Fruit fly (Drosophila melanogaster) whole organism, embryonic: ENCODE data around the gene Syt1.

Experiments
- Blimp-1 ChIP-seq: fragments of 200-800 bp; sonication (Bioruptor generic); optimal IDR thresholded peaks from 3 replicates; lab custom pipeline; 2018; ENCODE audit warnings: missing biosample characterization, missing genetic modification characterization, mild to moderate bottlenecking, moderate library complexity, missing genetic modification reagents
- CG1024 ChIP-seq: fragments of 200-800 bp; sonication (Bioruptor generic); IDR thresholded peaks from 2 replicates; pipeline ENCODE4 v1.3.6; 2022; ENCODE audit warnings: missing biosample characterization, missing genetic modification characterization
- CG10543 ChIP-seq: fragments of 200-800 bp; sonication (Bioruptor generic); optimal IDR thresholded peaks from 3 replicates; lab custom pipeline; 2017; ENCODE audit warnings: missing biosample characterization, mild to moderate bottlenecking, missing genetic modification characterization, moderate library complexity
- CG11723 ChIP-seq: fragments of 200-800 bp; sonication (Bioruptor generic); optimal IDR thresholded peaks from 2 replicates; lab custom pipeline; 2017; ENCODE audit warnings: missing biosample characterization, mild to moderate bottlenecking, missing genetic modification characterization
- CG14667 ChIP-seq: fragments of 200-800 bp; sonication (Bioruptor generic); IDR thresholded peaks from 2 replicates; pipeline ENCODE4 v1.3.6; 2022; ENCODE audit warnings: missing biosample characterization, missing genetic modification characterization
- CG15696 ChIP-seq: fragments of 200-800 bp; sonication (Bioruptor generic); optimal IDR thresholded peaks from 2 replicates; lab custom pipeline; 2019; ENCODE audit warnings: missing biosample characterization, mild to moderate bottlenecking, missing genetic modification characterization, moderate library complexity
- CG1647 ChIP-seq: fragments of 200-800 bp; sonication (Bioruptor generic); optimal IDR thresholded peaks from 3 replicates; lab custom pipeline; 2016; ENCODE audit warnings: missing biosample characterization, missing genetic modification characterization
- CG16815 ChIP-seq: fragments of 200-800 bp; sonication (Bioruptor generic); optimal IDR thresholded peaks from 3 replicates; lab custom pipeline; 2017; ENCODE audit warnings: missing biosample characterization, mild to moderate bottlenecking, missing genetic modification characterization
- CG1832 ChIP-seq: fragments of 200-800 bp; sonication (Bioruptor generic); optimal IDR thresholded peaks from 2 replicates; lab custom pipeline; 2017; ENCODE audit warnings: missing biosample characterization, mild to moderate bottlenecking, missing genetic modification characterization, inconsistent platforms
- CG18599 ChIP-seq: fragments of 200-800 bp; sonication (Bioruptor generic); optimal IDR thresholded peaks from 3 replicates; lab custom pipeline; 2017; ENCODE audit warnings: missing biosample characterization, missing genetic modification characterization, mild to moderate bottlenecking, moderate library complexity, missing genetic modification reagents
- CG18619 ChIP-seq: fragments of 200-800 bp; sonication (Bioruptor generic); optimal IDR thresholded peaks from 3 replicates; lab custom pipeline; 2017; ENCODE audit warnings: missing biosample characterization, mild to moderate bottlenecking, missing genetic modification characterization
- CG2712 ChIP-seq: fragments of 200-800 bp; optimal IDR thresholded peaks from 3 replicates; lab custom pipeline; 2019; ENCODE audit warnings: missing biosample characterization, mild to moderate bottlenecking, missing genetic modification characterization, moderate library complexity
- CG2875 ChIP-seq: fragments of 200-800 bp; sonication (Bioruptor generic); optimal IDR thresholded peaks from 2 replicates; lab custom pipeline; 2017; ENCODE audit warnings: missing biosample characterization, mild to moderate bottlenecking, missing genetic modification characterization, missing genetic modification reagents
- CG31365 ChIP-seq: fragments of 200-800 bp; sonication (Bioruptor generic); optimal IDR thresholded peaks from 2 replicates; lab custom pipeline; 2018; ENCODE audit warnings: missing biosample characterization, mild to moderate bottlenecking, missing genetic modification characterization
- CG32532 ChIP-seq: fragments of 200-800 bp; sonication (Bioruptor generic); IDR thresholded peaks from 2 replicates; pipeline ENCODE4 v1.3.6; 2022; ENCODE audit warnings: missing biosample characterization, missing genetic modification characterization
- CG3726 ChIP-seq: fragments of 200-800 bp; sonication (Bioruptor generic); IDR thresholded peaks from 3 replicates; pipeline ENCODE4, ENCODE4 v1.3.6; 2022; ENCODE audit warnings: missing biosample characterization, missing genetic modification characterization
- CG43689 ChIP-seq: fragments of 200-800 bp; sonication (Bioruptor generic); IDR thresholded peaks from 2 replicates; pipeline ENCODE4 v1.3.6; 2022; ENCODE audit warnings: missing biosample characterization, missing genetic modification characterization
- CG4617 ChIP-seq: fragments of 200-800 bp; sonication (Bioruptor generic); optimal IDR thresholded peaks from 3 replicates; lab custom pipeline; 2016; ENCODE audit warnings: missing biosample characterization, missing genetic modification characterization, borderline replicate concordance
- CG4854 ChIP-seq: fragments of 200-800 bp; sonication (Bioruptor generic); optimal IDR thresholded peaks from 2 replicates; lab custom pipeline; 2016; ENCODE audit warnings: missing biosample characterization, missing genetic modification characterization, inconsistent platforms
- CG5245 ChIP-seq: fragments of 200-800 bp; sonication (Bioruptor generic); optimal IDR thresholded peaks from 3 replicates; lab custom pipeline; 2016; ENCODE audit warnings: missing biosample characterization, missing genetic modification characterization
- CG6654 ChIP-seq: fragments of 200-800 bp; sonication (Bioruptor generic); optimal IDR thresholded peaks from 2 replicates; lab custom pipeline; 2017; ENCODE audit warnings: missing biosample characterization, mild to moderate bottlenecking, missing genetic modification characterization
- CG8089 ChIP-seq: fragments of 200-800 bp; sonication (Bioruptor generic); optimal IDR thresholded peaks from 3 replicates; lab custom pipeline; 2016; ENCODE audit warnings: missing biosample characterization, missing genetic modification characterization
- Camta ChIP-seq: fragments of 200-800 bp; sonication (Bioruptor generic); optimal IDR thresholded peaks from 2 replicates; lab custom pipeline; 2016; ENCODE audit warnings: missing biosample characterization, missing genetic modification characterization
- Dfd ChIP-seq, 2 experiments: fragments of >200 bp; optimal IDR thresholded peaks; 2 replicates each; lab custom pipeline; 2017; ENCODE audit warnings: missing biosample characterization in 2 of 2, missing genetic modification characterization in 2 of 2
- Dref ChIP-seq: fragments of 200-800 bp; sonication (Bioruptor generic); IDR thresholded peaks from 2 replicates; pipeline ENCODE4 v1.3.6; 2022; ENCODE audit warnings: missing biosample characterization, missing genetic modification characterization
- Fer2 ChIP-seq: fragments of 200-800 bp; sonication (Bioruptor generic); optimal IDR thresholded peaks from 2 replicates; lab custom pipeline; 2018; ENCODE audit warnings: missing biosample characterization, mild to moderate bottlenecking, missing genetic modification characterization, moderate library complexity
- Lim3 ChIP-seq: fragments of 200-800 bp; sonication (Bioruptor generic); IDR thresholded peaks from 2 replicates; pipeline ENCODE4 v1.3.6; 2022; ENCODE audit warnings: missing biosample characterization, missing genetic modification characterization
- Max ChIP-seq: fragments of 200-800 bp; sonication (Bioruptor generic); optimal IDR thresholded peaks from 2 replicates; lab custom pipeline; 2016; ENCODE audit warnings: missing biosample characterization, mild to moderate bottlenecking, missing genetic modification characterization
- NFAT ChIP-seq: fragments of 200-800 bp; sonication (Bioruptor generic); IDR thresholded peaks from 2 replicates; pipeline ENCODE4 v1.3.6; 2022; ENCODE audit warnings: missing biosample characterization, missing genetic modification characterization
- Opbp ChIP-seq: fragments of 200-800 bp; sonication (Bioruptor generic); IDR thresholded peaks from 3 replicates; pipeline ENCODE4 v1.3.6; 2022; ENCODE audit warnings: missing biosample characterization, missing genetic modification characterization; ENCODE audit not compliant: partially characterized antibody
- Pdp1 ChIP-seq, 2 experiments: fragments of 200-800 bp; sonication (Bioruptor generic); optimal IDR thresholded peaks; 3 replicates each; lab custom pipeline; 2016; ENCODE audit warnings: missing biosample characterization in 2 of 2, missing genetic modification characterization in 2 of 2, mild to moderate bottlenecking in 1 of 2, moderate library complexity in 1 of 2
- Rx ChIP-seq: fragments of 200-800 bp; sonication (Bioruptor generic); IDR thresholded peaks from 2 replicates; pipeline ENCODE4 v1.3.6; 2022; ENCODE audit warnings: missing biosample characterization, missing genetic modification characterization
- ara ChIP-seq: fragments of 200-800 bp; sonication (Bioruptor generic); IDR thresholded peaks from 2 replicates; pipeline ENCODE4 v1.3.6; 2022; ENCODE audit warnings: missing biosample characterization, missing genetic modification characterization
- ci ChIP-seq: fragments of 200-800 bp; sonication (Bioruptor generic); IDR thresholded peaks from 3 replicates; pipeline ENCODE4 v1.3.6; 2022; ENCODE audit warnings: missing biosample characterization, missing genetic modification characterization
- dimm ChIP-seq: fragments of 200-800 bp; sonication (Bioruptor generic); IDR thresholded peaks from 2 replicates; pipeline ENCODE4 v1.3.6; 2022; ENCODE audit warnings: missing biosample characterization, missing genetic modification characterization
- dmrt99B ChIP-seq: fragments of 200-800 bp; sonication (Bioruptor generic); optimal IDR thresholded peaks from 2 replicates; lab custom pipeline; 2018; ENCODE audit warnings: missing biosample characterization, mild to moderate bottlenecking, missing genetic modification characterization, moderate library complexity
- fd102C ChIP-seq: fragments of 200-800 bp; sonication (Bioruptor generic); optimal IDR thresholded peaks from 2 replicates; lab custom pipeline; 2018; ENCODE audit warnings: missing biosample characterization, mild to moderate bottlenecking, missing genetic modification characterization, moderate library complexity
- ind ChIP-seq: fragments of 200-800 bp; sonication (Bioruptor generic); optimal IDR thresholded peaks from 3 replicates; lab custom pipeline; 2016; ENCODE audit warnings: missing biosample characterization, missing genetic modification characterization
- insv ChIP-seq, 2 experiments: fragments of 200-800 bp; sonication (Bioruptor generic); optimal IDR thresholded peaks; 3 replicates each; lab custom pipeline; 2016 to 2018; ENCODE audit warnings: missing biosample characterization in 2 of 2, missing genetic modification characterization in 2 of 2
- jumu ChIP-seq: fragments of 200-800 bp; sonication (Bioruptor generic); optimal IDR thresholded peaks from 3 replicates; lab custom pipeline; 2016; ENCODE audit warnings: missing biosample characterization, missing genetic modification characterization
- nom ChIP-seq: fragments of 200-800 bp; sonication (Bioruptor generic); optimal IDR thresholded peaks from 2 replicates; lab custom pipeline; 2017; ENCODE audit warnings: missing biosample characterization, missing genetic modification characterization, mild to moderate bottlenecking, moderate library complexity, missing genetic modification reagents
- otp ChIP-seq: fragments of 200-800 bp; sonication (Bioruptor generic); IDR thresholded peaks from 3 replicates; pipeline ENCODE4, ENCODE4 v1.3.6; 2022; ENCODE audit warnings: missing biosample characterization, missing genetic modification characterization
- pho ChIP-seq: fragments of 200-800 bp; sonication (Bioruptor generic); optimal IDR thresholded peaks from 2 replicates; lab custom pipeline; 2016; ENCODE audit warnings: missing biosample characterization, missing genetic modification characterization
- ranshi ChIP-seq: fragments of 200-800 bp; sonication (Bioruptor generic); IDR thresholded peaks from 2 replicates; pipeline ENCODE4 v1.3.6; 2022; ENCODE audit warnings: missing biosample characterization, missing genetic modification characterization
- tgo ChIP-seq: fragments of 200-800 bp; sonication (Bioruptor generic); IDR thresholded peaks from 3 replicates; pipeline ENCODE4 v1.3.6; 2022; ENCODE audit warnings: missing biosample characterization, missing genetic modification characterization
- toy ChIP-seq: fragments of 200-800 bp; sonication (Bioruptor generic); IDR thresholded peaks from 2 replicates; pipeline ENCODE4 v1.3.6; 2022; ENCODE audit warnings: missing biosample characterization, missing genetic modification characterization
- vnd ChIP-seq: fragments of 200-800 bp; sonication (Bioruptor generic); IDR thresholded peaks from 3 replicates; pipeline ENCODE4 v1.3.6; 2022; ENCODE audit warnings: missing biosample characterization, missing genetic modification characterization; ENCODE audit not compliant: partially characterized antibody
- vvl ChIP-seq: fragments of 200-800 bp; sonication (Bioruptor generic); IDR thresholded peaks from 2 replicates; pipeline ENCODE4 v1.3.6; 2022; ENCODE audit warnings: missing biosample characterization, missing genetic modification characterization
- wor ChIP-seq: fragments of 200-800 bp; sonication (Bioruptor generic); IDR thresholded peaks from 2 replicates; pipeline ENCODE4 v1.3.6; 2022; ENCODE audit warnings: missing biosample characterization, missing genetic modification characterization
- zen ChIP-seq: fragments of 200-800 bp; sonication (Bioruptor generic); optimal IDR thresholded peaks from 3 replicates; lab custom pipeline; 2018; ENCODE audit warnings: missing biosample characterization, mild to moderate bottlenecking, missing genetic modification characterization, moderate library complexity

Syt1 gene

DNA sequence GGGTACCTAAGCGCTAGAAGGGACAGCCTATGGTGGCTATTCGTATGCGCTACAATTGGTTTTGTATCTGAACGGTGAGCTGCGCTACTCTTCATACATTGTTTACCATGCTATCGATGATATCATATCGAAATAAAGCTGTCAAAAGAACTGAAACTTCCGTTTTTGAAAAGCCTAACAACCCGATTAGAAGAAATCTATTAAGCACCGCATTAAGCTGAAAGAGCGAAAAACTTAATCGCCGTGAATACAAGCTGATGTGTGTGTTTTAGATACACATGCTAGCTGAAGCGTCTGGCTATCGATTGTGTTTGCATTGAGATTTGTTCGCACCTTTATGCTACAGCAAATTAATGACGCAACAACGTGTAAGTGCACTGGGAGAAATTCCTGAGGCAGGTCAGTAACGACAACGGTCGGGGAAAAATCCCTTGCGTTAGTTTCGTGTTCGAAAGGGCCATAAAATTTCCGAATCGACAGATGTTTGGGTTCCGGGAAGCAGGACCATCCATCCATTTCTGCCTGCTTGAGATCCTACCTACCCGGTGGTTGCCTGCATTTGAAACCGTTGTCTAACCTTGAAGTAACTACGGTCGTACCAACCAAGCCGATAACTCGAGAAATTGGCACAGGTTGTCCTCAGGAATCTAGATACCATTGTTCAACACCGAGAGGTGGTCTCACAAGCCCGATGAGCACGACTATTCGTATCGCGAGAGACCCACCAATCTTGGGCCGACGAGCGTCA is 49.3 kb downstream of the Syt1 start (continued):
- peak; percentile 8 for TF ChIP-seq CG4617
- TF ChIP-seq CG10543 (GFP tag; lab: Kevin White, UChicago), result peak; percentile 84
- TF ChIP-seq CG1832 (GFP tag; lab: Kevin White, UChicago), result no peak
- peak; percentile 63 for TF ChIP-seq pho
- TF ChIP-seq dimm, result no peak
- peak; percentile 76 for TF ChIP-seq jumu (GFP tag; lab: Kevin White, UChicago)
- TF ChIP-seq CG5245, result peak; percentile 63
- TF ChIP-seq toy (GFP tag; lab: Robert Waterston, UW), result no peak
- TF ChIP-seq wor, result no peak
- no peak for TF ChIP-seq ranshi (GFP tag; lab: Robert Waterston, UW)
- TF ChIP-seq vvl (GFP tag; lab: Robert Waterston, UW), result no peak
- TF ChIP-seq otp (GFP tag; lab: Robert Waterston, UW), result no peak
- TF ChIP-seq ind (GFP tag; lab: Kevin White, UChicago), result peak; percentile 89
- TF ChIP-seq CG43689 (GFP tag; lab: Robert Waterston, UW), result no peak
- TF ChIP-seq dmrt99B, result peak; percentile 85
- peak; percentile 50 for TF ChIP-seq Max
- TF ChIP-seq CG32532, result no peak
- TF ChIP-seq CG2712 (tag; lab: Kevin White, UChicago), result peak; percentile 87
- peak; percentile 92 for TF ChIP-seq CG18599 (GFP tag; lab: Kevin White, UChicago)
- no peak for TF ChIP-seq CG1024 (GFP tag; lab: Robert Waterston, UW)
- peak; percentile 55 for TF ChIP-seq Fer2 (tag; lab: Kevin White, UChicago)
- no peak for TF ChIP-seq tgo (GFP tag; lab: Robert Waterston, UW)
- TF ChIP-seq CG3726, result no peak
- TF ChIP-seq Dfd (GFP tag; optimal IDR thresholded peaks at IDR 0.05; lab: Kevin White, UChicago), result no peak
- peak; percentile 73 for TF ChIP-seq CG8089 (GFP tag; lab: Kevin White, UChicago)
- TF ChIP-seq NFAT (GFP tag; lab: Robert Waterston, UW), result no peak
- TF ChIP-seq Rx (GFP tag; lab: Robert Waterston, UW), result no peak
- no peak for TF ChIP-seq Opbp (GFP tag; lab: Robert Waterston, UW)
- peak; percentile 69 for TF ChIP-seq Camta (GFP tag; lab: Kevin White, UChicago)
- TF ChIP-seq insv (GFP tag; optimal IDR thresholded peaks at IDR 0.05; lab: Kevin White, UChicago), result peak in 1 of 2 experiments; percentile 29
- peak; percentile 13 for TF ChIP-seq CG11723 (GFP tag; lab: Kevin White, UChicago)
- TF ChIP-seq CG2875 (GFP tag; lab: Kevin White, UChicago), result peak; percentile 56
- TF ChIP-seq ci, result no peak
- TF ChIP-seq zen (tag; lab: Kevin White, UChicago), result peak; percentile 75
- no peak for TF ChIP-seq ara (GFP tag; lab: Robert Waterston, UW)
- peak; percentile 84 to 98 for TF ChIP-seq Pdp1 (GFP tag; optimal IDR thresholded peaks at IDR 0.05; lab: Kevin White, UChicago)
- peak; percentile 56 for TF ChIP-seq CG6654 (GFP tag; lab: Kevin White, UChicago)
- TF ChIP-seq CG31365, result peak; percentile 79
- peak; percentile 72 for TF ChIP-seq Blimp-1 (GFP tag; lab: Kevin White, UChicago)
- peak; percentile 76 for TF ChIP-seq CG18619 (GFP tag; lab: Kevin White, UChicago)
- no peak for TF ChIP-seq vnd
- TF ChIP-seq CG14667 (GFP tag; lab: Robert Waterston, UW), result no peak
- TF ChIP-seq CG1647 (GFP tag; lab: Kevin White, UChicago), result peak; percentile 77
- no peak for TF ChIP-seq Dref (GFP tag; lab: Robert Waterston, UW)
- peak; percentile 56 for TF ChIP-seq CG16815
- TF ChIP-seq nom (GFP tag; lab: Kevin White, UChicago), result peak; percentile 2
- TF ChIP-seq fd102C, result no peak
- peak; percentile 58 for TF ChIP-seq CG4854 (GFP tag; lab: Kevin White, UChicago)
- TF ChIP-seq Lim3, result no peak
- TF ChIP-seq CG15696 (tag; lab: Kevin White, UChicago), result peak; percentile 51
